Worm (Caenorhabditis elegans) whole organism, L2 larva: Measurements from ENCODE around the gene basl-1.

Experiments
- C34F6.9 ChIP-seq: fragments of 150-350 bp; optimal IDR thresholded peaks from 2 replicates; lab custom pipeline; 2014; ENCODE audit warnings: missing biosample characterization, missing genetic modification characterization
- F13H6.1 ChIP-seq: sonication (generic microtip); optimal IDR thresholded peaks from 2 replicates; lab custom pipeline; 2016; ENCODE audit warnings: missing genetic modification characterization, missing compliant biosample characterization
- ZK546.5 ChIP-seq: sonication (generic microtip); optimal IDR thresholded peaks from 2 replicates; lab custom pipeline; 2017; ENCODE audit warnings: missing biosample characterization, missing genetic modification characterization
- aly-2 ChIP-seq: fragments of 150-350 bp; optimal IDR thresholded peaks from 2 replicates; lab custom pipeline; 2014; ENCODE audit warnings: missing biosample characterization, missing genetic modification characterization
- blmp-1 ChIP-seq: sonication (generic microtip); optimal IDR thresholded peaks from 2 replicates; lab custom pipeline; 2017; ENCODE audit warnings: missing genetic modification characterization, mild to moderate bottlenecking, missing compliant biosample characterization, antibody characterized with exemption, moderate library complexity; ENCODE audit not compliant: insufficient read depth
- ceh-82 ChIP-seq: fragments of 150-350 bp; optimal IDR thresholded peaks from 2 replicates; lab custom pipeline; 2014; ENCODE audit warnings: missing biosample characterization, missing genetic modification characterization
- crh-2 ChIP-seq: sonication (generic microtip); optimal IDR thresholded peaks from 2 replicates; lab custom pipeline; 2017; ENCODE audit warnings: missing biosample characterization, missing genetic modification characterization
- egl-27 ChIP-seq: sonication (generic microtip); optimal IDR thresholded peaks from 3 replicates; lab custom pipeline; 2017; ENCODE audit warnings: missing biosample characterization, missing genetic modification reagents, missing genetic modification characterization
- fos-1 ChIP-seq: fragments of 150-350 bp; optimal IDR thresholded peaks from 2 replicates; lab custom pipeline; 2014; ENCODE audit warnings: missing biosample characterization, missing genetic modification characterization
- lin-13 ChIP-seq: fragments of 150-350 bp; optimal IDR thresholded peaks from 2 replicates; lab custom pipeline; 2014; ENCODE audit warnings: missing biosample characterization, missing genetic modification reagents, missing genetic modification characterization
- lin-39 ChIP-seq: fragments of 150-350 bp; optimal IDR thresholded peaks from 2 replicates; lab custom pipeline; 2014; ENCODE audit warnings: missing biosample characterization, missing genetic modification reagents, missing genetic modification characterization
- lsy-2 ChIP-seq, 2 experiments: fragments of 150-350 bp in 1 of 2; sonication (generic microtip) in 1 of 2; optimal IDR thresholded peaks; 2 replicates each; lab custom pipeline; 2014 to 2017; ENCODE audit warnings: missing biosample characterization in 2 of 2, missing genetic modification characterization in 2 of 2
- mbf-1 ChIP-seq: sonication (generic microtip); optimal IDR thresholded peaks from 2 replicates; lab custom pipeline; 2017; ENCODE audit warnings: missing biosample characterization, missing genetic modification characterization
- mdl-1 ChIP-seq, 2 experiments: fragments of 150-350 bp in 1 of 2; sonication (generic microtip) in 1 of 2; optimal IDR thresholded peaks; 2 replicates each; lab custom pipeline; 2017; ENCODE audit warnings: missing biosample characterization in 2 of 2, missing genetic modification characterization in 2 of 2
- nhr-11 ChIP-seq: fragments of 150-350 bp; optimal IDR thresholded peaks from 2 replicates; lab custom pipeline; 2014; ENCODE audit warnings: missing biosample characterization, missing genetic modification characterization
- nhr-12 ChIP-seq: fragments of 150-350 bp; optimal IDR thresholded peaks from 2 replicates; lab custom pipeline; 2014; ENCODE audit warnings: missing biosample characterization, missing genetic modification characterization
- nhr-129 ChIP-seq: fragments of 150-350 bp; optimal IDR thresholded peaks from 2 replicates; lab custom pipeline; 2014; ENCODE audit warnings: missing biosample characterization, missing genetic modification characterization
- nhr-21 ChIP-seq: fragments of 150-350 bp; optimal IDR thresholded peaks from 2 replicates; lab custom pipeline; 2014; ENCODE audit warnings: missing biosample characterization, missing genetic modification characterization
- nhr-237 ChIP-seq: fragments of 150-350 bp; optimal IDR thresholded peaks from 2 replicates; lab custom pipeline; 2014; ENCODE audit warnings: missing biosample characterization, missing genetic modification characterization
- nhr-25 ChIP-seq: fragments of 150-350 bp; sonication (generic microtip); optimal IDR thresholded peaks from 3 replicates; lab custom pipeline; 2014; ENCODE audit warnings: missing biosample characterization, missing genetic modification characterization
- nhr-6 ChIP-seq: fragments of 150-350 bp; optimal IDR thresholded peaks from 2 replicates; lab custom pipeline; 2014; ENCODE audit warnings: missing biosample characterization, missing genetic modification characterization
- nhr-77 ChIP-seq: fragments of 150-350 bp; optimal IDR thresholded peaks from 2 replicates; lab custom pipeline; 2014; ENCODE audit warnings: missing biosample characterization, missing genetic modification characterization
- sma-3 ChIP-seq: sonication (generic microtip); optimal IDR thresholded peaks from 2 replicates; lab custom pipeline; 2016; ENCODE audit warnings: missing genetic modification reagents, missing genetic modification characterization, missing compliant biosample characterization
- sma-9 ChIP-seq, 2 experiments: fragments of 150-350 bp in 1 of 2; sonication (generic microtip) in 1 of 2; optimal IDR thresholded peaks; 2 replicates each; lab custom pipeline; 2014 to 2016; ENCODE audit warnings: missing genetic modification characterization in 2 of 2, mild to moderate bottlenecking in 1 of 2, missing biosample characterization in 1 of 2, missing compliant biosample characterization in 1 of 2, missing genetic modification reagents in 1 of 2, moderate library complexity in 1 of 2
- unc-55 ChIP-seq: fragments of 150-350 bp; sonication (generic microtip); optimal IDR thresholded peaks from 3 replicates; lab custom pipeline; 2014; ENCODE audit warnings: missing biosample characterization, missing genetic modification reagents, missing genetic modification characterization
- unc-62 ChIP-seq: fragments of 150-350 bp; optimal IDR thresholded peaks from 2 replicates; lab custom pipeline; 2014; ENCODE audit warnings: missing biosample characterization, missing genetic modification reagents, missing genetic modification characterization
- zag-1 ChIP-seq: fragments of 150-350 bp; optimal IDR thresholded peaks from 2 replicates; lab custom pipeline; 2014; ENCODE audit warnings: missing biosample characterization, missing genetic modification characterization
- ztf-11 ChIP-seq: sonication (generic microtip); optimal IDR thresholded peaks from 2 replicates; lab custom pipeline; 2017; ENCODE audit warnings: missing biosample characterization, missing genetic modification characterization

basl-1 gene

DNA sequence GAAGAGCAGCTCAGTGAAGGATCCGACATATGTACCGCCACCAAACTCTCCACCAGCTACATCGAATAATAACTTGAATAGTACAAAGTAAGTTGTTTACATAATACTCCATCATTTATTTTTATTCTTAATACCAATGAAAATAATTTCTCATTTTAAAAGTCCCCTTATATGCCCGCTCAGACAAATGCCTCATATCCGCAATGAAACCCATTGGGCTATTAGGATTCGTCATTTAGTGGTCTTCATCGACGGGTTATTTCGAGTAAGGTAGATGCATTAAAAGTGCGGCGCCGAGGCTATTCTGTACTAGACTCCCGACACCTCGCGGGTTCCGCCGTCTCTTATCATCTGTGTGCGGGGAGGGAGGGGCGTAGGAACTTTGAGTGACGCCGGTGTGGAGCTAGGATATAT lies 39.0 kb downstream of the basl-1 start (continued):
- TF ChIP-seq unc-62 (GFP tag; lab: Kevin White, UChicago) (no peak), crh-2 (tag; lab: Kevin White, UChicago) (peak; percentile 42), egl-27 (tag; lab: Kevin White, UChicago) (no peak), ceh-82 (tag; lab: Kevin White, UChicago) (no peak), nhr-237 (tag; lab: Kevin White, UChicago) (no peak), nhr-25 (no peak), mbf-1 (no peak), aly-2 (no peak)
- TF ChIP-seq, all 48 proteins: peak for 12

DNA sequence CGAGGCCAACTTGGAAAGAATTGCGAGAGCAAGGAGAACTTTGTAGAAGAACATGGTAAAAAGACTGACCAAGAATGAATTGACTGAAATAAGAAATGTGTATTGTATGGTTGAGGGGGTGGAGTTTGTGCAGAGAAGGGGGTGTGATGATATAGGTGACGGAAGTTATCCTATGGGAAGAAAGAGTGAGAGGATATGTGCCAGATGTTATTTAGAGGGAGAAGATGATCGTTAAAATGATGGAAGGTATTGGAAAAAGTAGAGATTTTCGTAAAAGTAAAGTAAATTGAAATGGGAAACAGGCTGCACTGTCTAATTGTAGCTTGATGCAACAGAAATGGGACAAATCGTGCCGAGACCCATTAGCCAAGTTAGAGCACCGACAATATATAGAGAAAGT lies 42.2 kb downstream of the basl-1 start, which contains the start of gene sdz-21:
Gene sdz-21, minus strand, starts transcription at position 101 of the 400 bp plus-strand sequence.
- TF ChIP-seq nhr-129 (tag; lab: Kevin White, UChicago) (no peak), sma-9 (GFP tag; optimal IDR thresholded peaks at IDR 0.05; lab: Kevin White, UChicago) (no peak), sma-9 (tag; optimal IDR thresholded peaks at IDR 0.05; lab: Kevin White, UChicago) (no peak), blmp-1 (tag; lab: Kevin White, UChicago) (no peak), C34F6.9 (tag; lab: Kevin White, UChicago) (no peak), lsy-2 (tag; optimal IDR thresholded peaks at IDR 0.05; lab: Kevin White, UChicago) (no peak), zag-1 (tag; lab: Kevin White, UChicago) (no peak), nhr-25 (no peak), sma-3 (GFP tag; lab: Kevin White, UChicago) (no peak), unc-55 (GFP tag; lab: Kevin White, UChicago) (no peak), ceh-82 (tag; lab: Kevin White, UChicago) (no peak), unc-62 (GFP tag; lab: Kevin White, UChicago) (no peak)

DNA sequence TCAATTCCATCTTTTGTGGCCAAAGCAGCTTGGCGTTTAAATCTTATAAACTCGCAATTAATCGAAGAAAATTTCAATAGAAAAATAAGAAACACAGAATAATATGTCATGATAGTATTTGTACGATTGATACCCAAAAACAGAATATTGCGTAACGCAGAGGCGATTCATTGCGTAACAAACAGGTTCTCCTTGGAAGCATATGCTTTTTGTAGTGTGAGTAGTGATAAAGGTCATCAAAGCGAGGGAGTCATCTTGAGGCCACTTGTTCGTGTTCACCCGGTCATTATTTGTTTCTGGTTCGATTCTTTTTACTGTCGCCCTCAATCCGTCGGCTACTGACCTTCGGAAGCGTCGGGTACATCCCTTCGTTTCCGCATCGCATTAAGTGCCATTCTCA lies 46.2 kb downstream of the basl-1 start, which contains the start of gene F54E7.6:
Gene F54E7.6, minus strand, starts transcription at position 110 of the 400 bp plus-strand sequence.
- TF ChIP-seq nhr-25 (peak; percentile 57), nhr-21 (no peak), nhr-12 (tag; lab: Kevin White, UChicago) (no peak), lin-39 (tag; lab: Kevin White, UChicago) (no peak)

DNA sequence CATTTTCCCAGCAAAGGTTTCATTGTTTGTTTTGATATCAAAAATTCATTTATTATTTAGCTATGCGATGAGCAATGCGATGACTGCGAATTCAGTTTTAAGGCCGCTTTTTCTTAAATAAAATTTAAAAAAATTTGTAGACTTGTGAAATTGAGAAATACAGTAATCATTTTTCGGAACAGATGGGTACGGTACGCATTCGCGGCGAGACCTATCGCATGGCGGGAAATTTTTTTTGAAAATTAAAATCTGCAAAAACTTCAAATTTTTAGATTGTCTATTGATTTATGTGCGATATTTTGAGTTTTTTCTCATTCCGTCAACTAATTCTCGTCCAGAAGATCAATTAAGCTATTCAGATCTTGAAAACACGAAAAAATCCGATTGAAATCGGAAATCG lies 48.8 kb downstream of the basl-1 start:
- no peak for TF ChIP-seq fos-1
- no peak for TF ChIP-seq crh-2 (tag; lab: Kevin White, UChicago)

DNA sequence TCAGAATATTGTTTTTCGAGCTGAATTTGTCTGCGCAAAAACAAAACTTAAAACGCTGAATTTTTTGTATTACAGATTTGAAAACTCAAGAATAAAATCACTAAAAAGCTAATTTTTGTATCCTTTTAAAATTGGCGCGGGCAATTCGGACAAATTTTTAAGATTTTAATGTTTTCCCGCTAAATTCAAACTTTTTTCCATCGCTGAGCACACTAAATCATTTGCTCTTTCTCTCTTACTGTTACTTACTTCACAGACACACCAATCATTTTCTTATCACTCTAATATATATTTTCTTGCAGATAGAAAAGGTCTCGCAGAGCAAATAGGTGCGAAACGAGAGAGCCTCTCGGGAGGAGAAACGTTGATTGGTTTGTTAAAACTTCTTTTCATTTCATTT lies 49.2 kb downstream of the basl-1 start, which contains the start of gene par-3:
Gene par-3, plus strand, starts transcription at position 301 of the 400 bp plus-strand sequence.
- no peak for TF ChIP-seq mdl-1 (tag; optimal IDR thresholded peaks at IDR 0.05; lab: Kevin White, UChicago)
- TF ChIP-seq lin-39 (tag; lab: Kevin White, UChicago) = no peak
- TF ChIP-seq crh-2 (tag; lab: Kevin White, UChicago) = no peak
- no peak for TF ChIP-seq nhr-11
- TF ChIP-seq nhr-6 (tag; lab: Kevin White, UChicago) = no peak
- TF ChIP-seq unc-55 (GFP tag; lab: Kevin White, UChicago) = no peak
- TF ChIP-seq nhr-25 = no peak
- no peak for TF ChIP-seq F13H6.1 (tag; lab: Kevin White, UChicago)

DNA sequence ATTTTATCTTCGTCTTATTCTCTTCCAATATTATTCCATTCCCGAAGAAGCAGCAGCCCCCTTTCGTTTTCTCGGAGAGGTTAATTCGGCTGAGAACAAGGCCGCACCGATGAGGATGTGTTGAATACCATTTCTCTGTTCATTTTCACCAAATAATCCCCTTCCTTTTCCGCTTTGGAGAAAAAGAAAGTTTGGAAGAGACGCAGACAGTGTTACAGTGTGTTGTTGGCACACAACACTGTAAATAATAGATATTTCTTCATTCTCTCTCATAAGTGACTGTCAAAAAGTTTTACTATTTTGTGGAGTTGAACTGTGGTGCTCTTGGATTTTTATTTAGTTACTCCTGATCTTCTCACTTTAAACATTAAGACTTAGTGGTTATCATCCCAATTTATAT lies 50.5 kb downstream of the basl-1 start:
- TF ChIP-seq nhr-25 (peak; percentile 2), fos-1 (peak; percentile 36), crh-2 (tag; lab: Kevin White, UChicago) (peak; percentile 7), ztf-11 (tag; lab: Kevin White, UChicago) (no peak), lin-13 (GFP tag; lab: Kevin White, UChicago) (no peak)

DNA sequence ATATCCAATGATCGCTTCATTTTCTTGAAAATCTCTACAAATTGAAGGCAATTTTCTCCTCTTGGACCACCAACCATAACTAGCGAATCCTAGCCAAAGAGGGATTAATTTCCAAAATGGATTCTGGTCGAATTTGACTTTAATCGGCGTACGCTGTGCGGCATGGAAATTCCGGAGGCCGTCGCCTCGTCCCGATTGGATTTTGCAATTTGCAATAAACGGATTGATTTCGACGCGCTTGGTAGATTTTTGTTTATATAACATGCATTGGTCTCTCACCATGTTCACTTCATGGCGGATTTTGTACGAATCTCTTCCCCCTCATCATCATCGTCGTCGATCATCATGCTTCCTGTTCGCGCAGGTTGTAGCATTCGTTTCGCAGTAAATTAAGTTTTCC lies 51.0 kb downstream of the basl-1 start:
- no peak for TF ChIP-seq nhr-77 (tag; lab: Kevin White, UChicago)
- TF ChIP-seq egl-27 (tag; lab: Kevin White, UChicago) = no peak
- no peak for TF ChIP-seq ZK546.5
